Fruit fly (Drosophila melanogaster) whole organism, embryonic: ENCODE results near the gene Cpr30B.
A peak's percentile ranks its signal among the peaks of the same experiment; 100 is the strongest.

Experiments
- ATbp ChIP-seq: fragments of 200-800 bp; sonication (Bioruptor generic); optimal IDR thresholded peaks from 2 replicates; lab custom pipeline; 2017; ENCODE audit warnings: missing biosample characterization, mild to moderate bottlenecking, missing genetic modification characterization, missing genetic modification reagents
- Atf3 ChIP-seq: fragments of 200-800 bp; sonication (Bioruptor generic); optimal IDR thresholded peaks from 3 replicates; lab custom pipeline; 2016; ENCODE audit warnings: missing biosample characterization, missing genetic modification characterization
- CG10267 ChIP-seq: fragments of 200-800 bp; sonication (Bioruptor generic); optimal IDR thresholded peaks from 2 replicates; lab custom pipeline; 2018; ENCODE audit warnings: missing biosample characterization, mild to moderate bottlenecking, missing genetic modification characterization, moderate library complexity
- CG10274 ChIP-seq: fragments of 200-800 bp; sonication (Bioruptor generic); optimal IDR thresholded peaks from 3 replicates; lab custom pipeline; 2017; ENCODE audit warnings: missing biosample characterization, mild to moderate bottlenecking, missing genetic modification characterization
- CG12391 ChIP-seq: fragments of 200-800 bp; sonication (Bioruptor generic); optimal IDR thresholded peaks from 3 replicates; lab custom pipeline; 2018; ENCODE audit warnings: missing biosample characterization, mild to moderate bottlenecking, missing genetic modification characterization, moderate library complexity
- CG14441 ChIP-seq: fragments of 200-800 bp; sonication (Bioruptor generic); IDR thresholded peaks from 2 replicates; pipeline ENCODE4 v1.3.6; 2022; ENCODE audit warnings: missing biosample characterization, missing genetic modification characterization
- CG14710 ChIP-seq: fragments of 200-800 bp; sonication (Bioruptor generic); optimal IDR thresholded peaks from 3 replicates; lab custom pipeline; 2019; ENCODE audit warnings: missing biosample characterization, mild to moderate bottlenecking, missing genetic modification characterization, moderate library complexity
- CG15269 ChIP-seq: fragments of 200-800 bp; sonication (Bioruptor generic); optimal IDR thresholded peaks from 2 replicates; lab custom pipeline; 2018; ENCODE audit warnings: missing biosample characterization, mild to moderate bottlenecking, missing genetic modification characterization, moderate library complexity
- CG15601 ChIP-seq: fragments of 200-800 bp; sonication (Bioruptor generic); optimal IDR thresholded peaks from 3 replicates; lab custom pipeline; 2019; ENCODE audit warnings: missing biosample characterization, mild to moderate bottlenecking, missing genetic modification characterization, moderate library complexity
- CG1602 ChIP-seq: fragments of 200-800 bp; sonication (Bioruptor generic); optimal IDR thresholded peaks from 3 replicates; lab custom pipeline; 2016; ENCODE audit warnings: missing biosample characterization, missing genetic modification characterization
- CG17361 ChIP-seq: fragments of 200-800 bp; sonication (Bioruptor generic); IDR thresholded peaks from 3 replicates; pipeline ENCODE4 v1.3.6; 2022; ENCODE audit warnings: missing biosample characterization, missing genetic modification characterization
- CG17385 ChIP-seq: fragments of 200-800 bp; sonication (Bioruptor generic); optimal IDR thresholded peaks from 3 replicates; lab custom pipeline; 2018; ENCODE audit warnings: missing biosample characterization, mild to moderate bottlenecking, missing genetic modification characterization
- CG17612 ChIP-seq: fragments of 200-800 bp; sonication (Bioruptor generic); IDR thresholded peaks from 2 replicates; pipeline ENCODE4 v1.3.6; 2022; ENCODE audit warnings: missing biosample characterization, missing genetic modification characterization
- CG2199 ChIP-seq: fragments of 200-800 bp; sonication (Bioruptor generic); IDR thresholded peaks from 3 replicates; pipeline ENCODE4 v1.3.6; 2022; ENCODE audit warnings: missing biosample characterization, missing genetic modification characterization
- CG32767 ChIP-seq: fragments of 200-800 bp; sonication (Bioruptor generic); IDR thresholded peaks from 2 replicates; pipeline ENCODE4 v1.3.6; 2022; ENCODE audit warnings: missing biosample characterization, missing genetic modification characterization
- CG4282 ChIP-seq: fragments of 200-800 bp; sonication (Bioruptor generic); optimal IDR thresholded peaks from 2 replicates; lab custom pipeline; 2016; ENCODE audit warnings: missing biosample characterization, missing genetic modification characterization
- CG7839 ChIP-seq: fragments of 200-800 bp; sonication (Bioruptor generic); optimal IDR thresholded peaks from 3 replicates; lab custom pipeline; 2018; ENCODE audit warnings: missing biosample characterization, mild to moderate bottlenecking, missing genetic modification characterization, moderate library complexity
- CG7987 ChIP-seq: fragments of 200-800 bp; sonication (Bioruptor generic); optimal IDR thresholded peaks from 2 replicates; lab custom pipeline; 2018; ENCODE audit warnings: missing biosample characterization, mild to moderate bottlenecking, missing genetic modification characterization, moderate library complexity
- CG8089 ChIP-seq: fragments of 200-800 bp; sonication (Bioruptor generic); optimal IDR thresholded peaks from 3 replicates; lab custom pipeline; 2016; ENCODE audit warnings: missing biosample characterization, missing genetic modification characterization
- CG9609 ChIP-seq: fragments of 200-800 bp; sonication (Bioruptor generic); optimal IDR thresholded peaks from 3 replicates; lab custom pipeline; 2016; ENCODE audit warnings: missing biosample characterization, missing genetic modification characterization
- Dip3 ChIP-seq: fragments of 200-800 bp; sonication (Bioruptor generic); optimal IDR thresholded peaks from 3 replicates; lab custom pipeline; 2016; ENCODE audit warnings: missing biosample characterization, missing genetic modification characterization
- Dp ChIP-seq: fragments of 200-800 bp; sonication (Bioruptor generic); optimal IDR thresholded peaks from 2 replicates; lab custom pipeline; 2018; ENCODE audit warnings: missing biosample characterization, mild to moderate bottlenecking, missing genetic modification characterization, moderate library complexity
- Fer3 ChIP-seq: fragments of 200-800 bp; sonication (Bioruptor generic); optimal IDR thresholded peaks from 2 replicates; lab custom pipeline; 2018; ENCODE audit warnings: missing biosample characterization, mild to moderate bottlenecking, missing genetic modification characterization, moderate library complexity
- H2.0 ChIP-seq: fragments of 200-800 bp; sonication (Bioruptor generic); IDR thresholded peaks from 2 replicates; pipeline ENCODE4 v1.3.6; 2022; ENCODE audit warnings: missing biosample characterization, missing genetic modification characterization
- Hmr ChIP-seq: fragments of 200-800 bp; sonication (Bioruptor generic); optimal IDR thresholded peaks from 3 replicates; lab custom pipeline; 2017; ENCODE audit warnings: mild to moderate bottlenecking, missing biosample characterization, missing genetic modification reagents, missing genetic modification characterization
- Kr ChIP-seq: fragments of 200-800 bp; sonication (Bioruptor generic); optimal IDR thresholded peaks from 2 replicates; lab custom pipeline; 2017; ENCODE audit warnings: missing biosample characterization, mild to moderate bottlenecking, missing genetic modification characterization
- Myb ChIP-seq: fragments of 200-800 bp; sonication (Bioruptor generic); optimal IDR thresholded peaks from 2 replicates; lab custom pipeline; 2016; ENCODE audit warnings: missing biosample characterization, missing genetic modification characterization
- NC2β ChIP-seq: fragments of 200-800 bp; sonication (Bioruptor generic); optimal IDR thresholded peaks from 2 replicates; lab custom pipeline; 2016; ENCODE audit warnings: missing biosample characterization, missing genetic modification characterization
- NFAT ChIP-seq: fragments of 200-800 bp; sonication (Bioruptor generic); IDR thresholded peaks from 2 replicates; pipeline ENCODE4 v1.3.6; 2022; ENCODE audit warnings: missing biosample characterization, missing genetic modification characterization
- PHDP ChIP-seq: fragments of 200-800 bp; sonication (Bioruptor generic); optimal IDR thresholded peaks from 3 replicates; lab custom pipeline; 2018; ENCODE audit warnings: missing biosample characterization, mild to moderate bottlenecking, missing genetic modification characterization, moderate library complexity
- Pdp1 ChIP-seq, 2 experiments: fragments of 200-800 bp; sonication (Bioruptor generic); optimal IDR thresholded peaks; 3 replicates each; lab custom pipeline; 2016; ENCODE audit warnings: missing biosample characterization in 2 of 2, missing genetic modification characterization in 2 of 2, mild to moderate bottlenecking in 1 of 2, moderate library complexity in 1 of 2
- Poxn ChIP-seq: fragments of 200-800 bp; sonication (Bioruptor generic); IDR thresholded peaks from 2 replicates; pipeline ENCODE4 v1.3.6; 2022; ENCODE audit warnings: missing biosample characterization, missing genetic modification characterization
- Vsx1 ChIP-seq: fragments of 200-800 bp; sonication (Bioruptor generic); optimal IDR thresholded peaks from 2 replicates; lab custom pipeline; 2017; ENCODE audit warnings: missing biosample characterization, mild to moderate bottlenecking, missing genetic modification characterization, missing genetic modification reagents
- abd-A ChIP-seq: fragments of 200-800 bp; sonication (Bioruptor generic); optimal IDR thresholded peaks from 3 replicates; lab custom pipeline; 2019; ENCODE audit warnings: missing biosample characterization, mild to moderate bottlenecking, missing genetic modification characterization, moderate library complexity
- ara ChIP-seq: fragments of 200-800 bp; sonication (Bioruptor generic); IDR thresholded peaks from 2 replicates; pipeline ENCODE4 v1.3.6; 2022; ENCODE audit warnings: missing biosample characterization, missing genetic modification characterization
- az2 ChIP-seq: fragments of 200-800 bp; sonication (Bioruptor generic); optimal IDR thresholded peaks from 3 replicates; lab custom pipeline; 2016; ENCODE audit warnings: missing biosample characterization, missing genetic modification characterization
- cas ChIP-seq: fragments of 200-800 bp; sonication (Bioruptor generic); IDR thresholded peaks from 2 replicates; pipeline ENCODE4 v1.3.6; 2022; ENCODE audit warnings: missing biosample characterization, missing genetic modification characterization
- croc ChIP-seq: fragments of 200-800 bp; sonication (Bioruptor generic); conservative IDR thresholded peaks from 3 replicates; pipeline ENCODE4 v1.3.6; 2022; ENCODE audit warnings: missing biosample characterization, missing genetic modification characterization
- danr ChIP-seq: fragments of 200-800 bp; sonication (Bioruptor generic); IDR thresholded peaks from 2 replicates; pipeline ENCODE4 v1.3.6; 2022; ENCODE audit warnings: missing biosample characterization, missing genetic modification characterization
- dmrt99B ChIP-seq: fragments of 200-800 bp; sonication (Bioruptor generic); optimal IDR thresholded peaks from 2 replicates; lab custom pipeline; 2018; ENCODE audit warnings: missing biosample characterization, mild to moderate bottlenecking, missing genetic modification characterization, moderate library complexity
- ems ChIP-seq: fragments of 200-800 bp; sonication (Bioruptor generic); optimal IDR thresholded peaks from 3 replicates; lab custom pipeline; 2016; ENCODE audit warnings: missing biosample characterization, missing genetic modification characterization
- exex ChIP-seq: fragments of 200-800 bp; sonication (Bioruptor generic); optimal IDR thresholded peaks from 4 replicates; lab custom pipeline; 2018; ENCODE audit warnings: missing biosample characterization, mild to moderate bottlenecking, missing genetic modification characterization, moderate library complexity
- fd64A ChIP-seq: fragments of 200-800 bp; sonication (Bioruptor generic); optimal IDR thresholded peaks from 3 replicates; lab custom pipeline; 2018; ENCODE audit warnings: missing biosample characterization, mild to moderate bottlenecking, missing genetic modification characterization
- fru ChIP-seq: fragments of >200 bp; optimal IDR thresholded peaks from 2 replicates; lab custom pipeline; 2017
- hb ChIP-seq: fragments of 200-800 bp; sonication (Bioruptor generic); IDR thresholded peaks from 3 replicates; pipeline ENCODE4 v1.3.6; 2022; ENCODE audit warnings: missing biosample characterization, missing genetic modification characterization; ENCODE audit not compliant: partially characterized antibody
- kni ChIP-seq: fragments of 200-800 bp; sonication (Bioruptor generic); optimal IDR thresholded peaks from 3 replicates; lab custom pipeline; 2017; ENCODE audit warnings: mild to moderate bottlenecking, missing biosample characterization, missing genetic modification reagents, missing genetic modification characterization
- pum ChIP-seq: fragments of 200-800 bp; sonication (Bioruptor generic); optimal IDR thresholded peaks from 2 replicates; lab custom pipeline; 2016; ENCODE audit warnings: missing biosample characterization, missing genetic modification characterization
- scrt ChIP-seq: fragments of 200-800 bp; sonication (Bioruptor generic); optimal IDR thresholded peaks from 2 replicates; lab custom pipeline; 2018; ENCODE audit warnings: missing biosample characterization, mild to moderate bottlenecking, missing genetic modification characterization, moderate library complexity
- zfh2 ChIP-seq: fragments of 200-800 bp; sonication (Bioruptor generic); optimal IDR thresholded peaks from 2 replicates; lab custom pipeline; 2016; ENCODE audit warnings: missing biosample characterization, missing genetic modification characterization

The Cpr30B gene

DNA sequence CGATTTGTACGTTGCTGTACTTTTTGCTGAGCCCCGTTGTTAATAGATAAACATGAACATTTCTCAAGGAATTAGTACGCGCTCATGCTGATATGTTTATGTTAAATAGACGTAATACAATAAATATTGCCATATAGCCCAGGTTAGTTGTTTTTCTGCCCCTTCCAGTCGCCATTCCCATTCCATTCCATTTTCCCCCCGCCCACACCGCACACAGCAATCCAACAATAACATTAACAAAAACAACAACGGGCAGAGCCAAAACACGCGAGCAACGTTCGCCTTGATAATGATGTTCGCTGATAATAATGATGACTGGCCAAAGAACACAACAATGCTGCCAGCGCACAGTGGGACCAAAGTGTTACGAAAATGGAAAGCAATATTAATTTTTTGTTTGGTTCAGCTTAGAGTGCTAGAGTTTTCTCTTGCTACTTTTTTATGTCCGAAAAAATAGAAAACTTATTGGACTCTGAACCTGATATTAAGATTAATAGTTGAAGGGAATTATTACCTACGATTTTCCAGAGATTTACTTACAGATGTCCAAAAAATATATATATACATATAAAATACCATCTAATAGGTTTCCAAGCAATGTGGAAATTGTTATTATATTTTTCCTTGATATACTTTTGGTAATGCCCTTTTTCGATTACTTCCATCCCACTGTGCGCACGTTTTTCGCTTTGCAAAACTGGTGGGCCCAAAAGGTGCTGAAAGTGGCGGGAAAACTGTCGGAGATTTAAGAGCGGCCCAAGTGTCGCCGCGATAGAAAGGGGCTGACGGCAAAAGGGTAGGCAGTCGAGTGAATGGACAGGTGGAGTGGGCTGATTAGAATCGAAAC lies 27.1 kb downstream of the Cpr30B start (continued):
- peak; percentile 72 for TF ChIP-seq CG9609 (GFP tag; lab: Kevin White, UChicago)
- TF ChIP-seq CG14441 (GFP tag; lab: Robert Waterston, UW): peak; percentile 89
- TF ChIP-seq CG17385 (GFP tag; lab: Kevin White, UChicago): peak; percentile 95
- TF ChIP-seq CG15601 (tag; lab: Kevin White, UChicago): peak; percentile 89
- TF ChIP-seq CG17612 (GFP tag; lab: Robert Waterston, UW): peak; percentile 71; the same call in 1 of the 2 replicates
- TF ChIP-seq Vsx1 (GFP tag; lab: Kevin White, UChicago): peak; percentile 93
- peak; percentile 38; the same call in 1 of the 3 replicates for TF ChIP-seq CG2199 (GFP tag; lab: Robert Waterston, UW)
- TF ChIP-seq Kr: peak; percentile 85
- peak; percentile 98 for TF ChIP-seq CG15269 (tag; lab: Kevin White, UChicago)
- no peak for TF ChIP-seq fd64A
- peak; percentile 1 for TF ChIP-seq Atf3 (GFP tag; lab: Kevin White, UChicago)
- peak; percentile 73 for TF ChIP-seq H2.0 (GFP tag; lab: Robert Waterston, UW)
- peak; percentile 81 for TF ChIP-seq ara
- TF ChIP-seq Dip3 (GFP tag; lab: Kevin White, UChicago): peak; percentile 85
- peak; percentile 27 for TF ChIP-seq Dp (GFP tag; lab: Kevin White, UChicago)
- peak; percentile 99 for TF ChIP-seq CG17361 (GFP tag; lab: Robert Waterston, UW)
- TF ChIP-seq Pdp1 (GFP tag; optimal IDR thresholded peaks at IDR 0.05; lab: Kevin White, UChicago): peak; percentile 77 to 87
- peak; percentile 87 for TF ChIP-seq croc
- TF ChIP-seq abd-A (tag; lab: Kevin White, UChicago): peak; percentile 71
- TF ChIP-seq NFAT: peak; percentile 69
- peak; percentile 42 for TF ChIP-seq kni
- TF ChIP-seq scrt (GFP tag; lab: Kevin White, UChicago): peak; percentile 92
- peak; percentile 84 for TF ChIP-seq exex (tag; lab: Kevin White, UChicago)
- peak; percentile 97 for TF ChIP-seq CG12391
- TF ChIP-seq Hmr (GFP tag; lab: Kevin White, UChicago): peak; percentile 98
- peak; percentile 56 for TF ChIP-seq pum (GFP tag; lab: Kevin White, UChicago)
- TF ChIP-seq cas (GFP tag; lab: Robert Waterston, UW): peak; percentile 88
- peak; percentile 96 for TF ChIP-seq Fer3 (tag; lab: Kevin White, UChicago)
- TF ChIP-seq hb (GFP tag; lab: Robert Waterston, UW): peak; percentile 49; the same call in 1 of the 3 replicates
- TF ChIP-seq CG32767 (GFP tag; lab: Robert Waterston, UW): peak; percentile 85
- TF ChIP-seq fru (lab: Kevin White, UChicago): no peak
- peak; percentile 98 for TF ChIP-seq dmrt99B
- peak; percentile 77 for TF ChIP-seq CG7987 (GFP tag; lab: Kevin White, UChicago)
- TF ChIP-seq Myb: peak; percentile 46
- peak; percentile 52 for TF ChIP-seq NC2β (GFP tag; lab: Kevin White, UChicago)
- peak; percentile 93 for TF ChIP-seq CG14710
- peak; percentile 92 for TF ChIP-seq CG10267 (tag; lab: Kevin White, UChicago)
- peak; percentile 93 for TF ChIP-seq CG4282 (GFP tag; lab: Kevin White, UChicago)
- TF ChIP-seq ems (GFP tag; lab: Kevin White, UChicago): peak; percentile 89
- TF ChIP-seq PHDP: peak; percentile 96
- TF ChIP-seq CG8089 (GFP tag; lab: Kevin White, UChicago): peak; percentile 74
- TF ChIP-seq CG1602 (GFP tag; lab: Kevin White, UChicago): peak; percentile 91
- TF ChIP-seq danr (GFP tag; lab: Robert Waterston, UW): peak; percentile 84
- peak; percentile 95 for TF ChIP-seq az2 (GFP tag; lab: Kevin White, UChicago)
- peak; percentile 98 for TF ChIP-seq CG7839 (tag; lab: Kevin White, UChicago)
- peak; percentile 87 for TF ChIP-seq zfh2 (GFP tag; lab: Kevin White, UChicago)
- peak; percentile 93 for TF ChIP-seq ATbp (GFP tag; lab: Kevin White, UChicago)
- TF ChIP-seq CG10274: peak; percentile 92
- peak; percentile 78 for TF ChIP-seq Poxn
